Worm (Caenorhabditis elegans) whole organism, young adult: Measurements from ENCODE around the gene cpg-1.

ENCODE experiments used
- B0336.3 ChIP-seq: fragments of 200-800 bp; sonication (Bioruptor generic); IDR thresholded peaks from 2 replicates; pipeline ENCODE4 v1.3.6; 2022; ENCODE audit warnings: missing genetic modification characterization, missing compliant biosample characterization
- C17E4.6 ChIP-seq: fragments of 200-800 bp; sonication (Bioruptor generic); IDR thresholded peaks from 2 replicates; pipeline ENCODE4 v1.3.6; 2022; ENCODE audit warnings: missing genetic modification reagents, missing genetic modification characterization, missing compliant biosample characterization
- D2030.7 ChIP-seq: fragments of 200-800 bp; sonication (Bioruptor generic); IDR thresholded peaks from 2 replicates; pipeline ENCODE4 v1.3.6; 2022; ENCODE audit warnings: missing genetic modification reagents, missing genetic modification characterization, missing compliant biosample characterization
- F37B4.10 ChIP-seq: fragments of 200-800 bp; sonication (Bioruptor generic); IDR thresholded peaks from 2 replicates; pipeline ENCODE4 v1.3.6; 2022; ENCODE audit warnings: missing genetic modification characterization, missing compliant biosample characterization
- F49E8.2 ChIP-seq: sonication (generic microtip); optimal IDR thresholded peaks from 3 replicates; lab custom pipeline; 2017; ENCODE audit warnings: missing genetic modification characterization, mild to moderate bottlenecking, missing compliant biosample characterization, antibody characterized with exemption, moderate library complexity; ENCODE audit not compliant: insufficient read depth
- F52B5.7 ChIP-seq: sonication (generic microtip); optimal IDR thresholded peaks from 2 replicates; lab custom pipeline; 2016; ENCODE audit warnings: mild to moderate bottlenecking, missing genetic modification characterization, missing compliant biosample characterization
- K12H6.12 ChIP-seq: fragments of 200-800 bp; sonication (Bioruptor generic); optimal IDR thresholded peaks from 2 replicates; lab custom pipeline; 2018; ENCODE audit warnings: mild to moderate bottlenecking, missing genetic modification characterization, missing compliant biosample characterization
- Y53G8AR.9 ChIP-seq: fragments of 200-800 bp; sonication (Bioruptor generic); conservative IDR thresholded peaks from 2 replicates; pipeline ENCODE4 v1.3.6; 2022; ENCODE audit warnings: missing genetic modification reagents, missing genetic modification characterization, missing compliant biosample characterization
- Y95B8A.8 ChIP-seq: fragments of 200-800 bp; sonication (Bioruptor generic); IDR thresholded peaks from 2 replicates; pipeline ENCODE4 v1.3.6; 2022; ENCODE audit warnings: missing genetic modification reagents, missing genetic modification characterization, missing compliant biosample characterization
- ZK185.1 ChIP-seq: sonication (generic microtip); optimal IDR thresholded peaks from 2 replicates; lab custom pipeline; 2016; ENCODE audit warnings: mild to moderate bottlenecking, missing genetic modification characterization, missing compliant biosample characterization; ENCODE audit not compliant: poor library complexity, severe bottlenecking
- ama-1 ChIP-seq, 3 experiments: fragments of 150-350 bp in 1 of 3; sonication (generic microtip) in 2 of 3; optimal IDR thresholded peaks; 2 replicates each; lab custom pipeline; 2014 to 2018; ENCODE audit warnings: missing biosample characterization in 2 of 3, missing genetic modification characterization in 2 of 3, missing genetic modification reagents in 2 of 3
- atf-7 ChIP-seq: sonication (generic microtip); optimal IDR thresholded peaks from 2 replicates; lab custom pipeline; 2017; ENCODE audit warnings: mild to moderate bottlenecking, missing genetic modification characterization, missing compliant biosample characterization
- attf-3 ChIP-seq: fragments of 200-800 bp; sonication (Bioruptor generic); conservative IDR thresholded peaks from 2 replicates; pipeline ENCODE4 v1.3.6; 2022; ENCODE audit warnings: missing genetic modification reagents, missing genetic modification characterization, missing compliant biosample characterization
- attf-5 ChIP-seq: fragments of 200-800 bp; sonication (Bioruptor generic); optimal IDR thresholded peaks from 2 replicates; lab custom pipeline; 2018; ENCODE audit warnings: mild to moderate bottlenecking, missing genetic modification characterization, missing compliant biosample characterization
- attf-6 ChIP-seq: fragments of 200-800 bp; sonication (Bioruptor generic); IDR thresholded peaks from 2 replicates; pipeline ENCODE4 v1.3.6; 2022; ENCODE audit warnings: missing genetic modification reagents, missing genetic modification characterization, missing compliant biosample characterization
- bed-1 ChIP-seq: fragments of 200-800 bp; sonication (Bioruptor generic); IDR thresholded peaks from 2 replicates; pipeline ENCODE4 v1.3.6; 2022; ENCODE audit warnings: missing genetic modification reagents, missing genetic modification characterization, missing compliant biosample characterization
- cebp-2 ChIP-seq: fragments of 200-800 bp; sonication (Bioruptor generic); IDR thresholded peaks from 2 replicates; pipeline ENCODE4 v1.3.6; 2022; ENCODE audit warnings: missing genetic modification characterization, missing compliant biosample characterization
- ceh-100 ChIP-seq: fragments of 200-800 bp; sonication (Bioruptor generic); IDR thresholded peaks from 2 replicates; pipeline ENCODE4 v1.3.6; 2022; ENCODE audit warnings: missing genetic modification reagents, missing genetic modification characterization, missing compliant biosample characterization
- chd-7 ChIP-seq: sonication (generic microtip); optimal IDR thresholded peaks from 2 replicates; lab custom pipeline; 2016; ENCODE audit warnings: mild to moderate bottlenecking, missing genetic modification characterization, moderate library complexity, missing compliant biosample characterization
- dpff-1 ChIP-seq: sonication (generic microtip); optimal IDR thresholded peaks from 2 replicates; lab custom pipeline; 2017; ENCODE audit warnings: mild to moderate bottlenecking, missing genetic modification characterization, missing compliant biosample characterization
- efl-1 ChIP-seq: fragments of 150-350 bp; optimal IDR thresholded peaks from 2 replicates; lab custom pipeline; 2014; ENCODE audit warnings: missing biosample characterization, missing genetic modification reagents, missing genetic modification characterization
- egl-44 ChIP-seq: fragments of 200-800 bp; sonication (Bioruptor generic); IDR thresholded peaks from 2 replicates; pipeline ENCODE4 v1.3.6; 2022; ENCODE audit warnings: missing genetic modification reagents, missing genetic modification characterization, missing compliant biosample characterization
- ekl-4 ChIP-seq: fragments of 200-800 bp; sonication (Bioruptor generic); IDR thresholded peaks from 2 replicates; pipeline ENCODE4 v1.3.6; 2022; ENCODE audit warnings: missing genetic modification reagents, missing genetic modification characterization, missing compliant biosample characterization
- ets-4 ChIP-seq: fragments of 200-800 bp; sonication (Bioruptor generic); optimal IDR thresholded peaks from 2 replicates; lab custom pipeline; 2018; ENCODE audit warnings: mild to moderate bottlenecking, missing genetic modification characterization, missing compliant biosample characterization
- hmg-1.2 ChIP-seq: fragments of 200-800 bp; sonication (Bioruptor generic); IDR thresholded peaks from 2 replicates; pipeline ENCODE4 v1.3.6; 2022; ENCODE audit warnings: missing genetic modification reagents, missing genetic modification characterization, missing compliant biosample characterization
- hrde-1 ChIP-seq: sonication (generic microtip); optimal IDR thresholded peaks from 2 replicates; lab custom pipeline; 2016; ENCODE audit warnings: missing genetic modification characterization, mild to moderate bottlenecking, missing compliant biosample characterization, moderate library complexity, missing genotype, missing genetic modification reagents, borderline replicate concordance
- hsf-1 ChIP-seq: fragments of 200-800 bp; sonication (Bioruptor generic); IDR thresholded peaks from 2 replicates; pipeline ENCODE4 v1.3.6; 2022; ENCODE audit warnings: missing genetic modification reagents, missing genetic modification characterization, missing compliant biosample characterization
- lin-26 ChIP-seq: fragments of 200-800 bp; sonication (Bioruptor generic); IDR thresholded peaks from 2 replicates; pipeline ENCODE4 v1.3.6; 2022; ENCODE audit warnings: missing genetic modification reagents, missing genetic modification characterization, missing compliant biosample characterization
- lin-54 ChIP-seq: fragments of 200-800 bp; sonication (Bioruptor generic); optimal IDR thresholded peaks from 2 replicates; lab custom pipeline; 2018; ENCODE audit warnings: mild to moderate bottlenecking, missing genetic modification characterization, missing compliant biosample characterization
- lsl-1 ChIP-seq: fragments of 200-800 bp; sonication (Bioruptor generic); optimal IDR thresholded peaks from 2 replicates; lab custom pipeline; 2018; ENCODE audit warnings: mild to moderate bottlenecking, missing genetic modification characterization, moderate library complexity, missing compliant biosample characterization
- madf-6 ChIP-seq: fragments of 200-800 bp; sonication (Bioruptor generic); IDR thresholded peaks from 2 replicates; pipeline ENCODE4 v1.3.6; 2022; ENCODE audit warnings: missing genetic modification reagents, missing genetic modification characterization, missing compliant biosample characterization
- mxl-1 ChIP-seq: sonication (generic microtip); optimal IDR thresholded peaks from 2 replicates; lab custom pipeline; 2016; ENCODE audit warnings: missing genetic modification characterization, missing compliant biosample characterization
- nfya-2 ChIP-seq: fragments of 200-800 bp; sonication (Bioruptor generic); IDR thresholded peaks from 2 replicates; pipeline ENCODE4 v1.3.6; 2022; ENCODE audit warnings: missing genetic modification reagents, missing genetic modification characterization, missing compliant biosample characterization
- nfyb-1 ChIP-seq: fragments of 200-800 bp; sonication (Bioruptor generic); IDR thresholded peaks from 2 replicates; pipeline ENCODE4 v1.3.6; 2022; ENCODE audit warnings: missing genetic modification reagents, missing genetic modification characterization, missing compliant biosample characterization
- nhr-120 ChIP-seq: fragments of 200-800 bp; sonication (Bioruptor generic); IDR thresholded peaks from 2 replicates; pipeline ENCODE4 v1.3.6; 2022; ENCODE audit warnings: missing genetic modification characterization, missing compliant biosample characterization
- pbrm-1 ChIP-seq: fragments of 200-800 bp; sonication (Bioruptor generic); IDR thresholded peaks from 2 replicates; pipeline ENCODE4 v1.3.6; 2022; ENCODE audit warnings: missing genetic modification reagents, missing genetic modification characterization, missing compliant biosample characterization
- rcor-1 ChIP-seq: fragments of 200-800 bp; sonication (Bioruptor generic); IDR thresholded peaks from 2 replicates; pipeline ENCODE4 v1.3.6; 2022; ENCODE audit warnings: missing genetic modification reagents, missing genetic modification characterization, missing compliant biosample characterization
- rec-8 ChIP-seq, 2 experiments: sonication (generic microtip); optimal IDR thresholded peaks; 2 replicates each; lab custom pipeline; 2016; ENCODE audit warnings: mild to moderate bottlenecking in 2 of 2, missing genetic modification characterization in 2 of 2, missing genetic modification reagents in 2 of 2, missing genotype in 2 of 2, missing biosample characterization in 1 of 2, missing compliant biosample characterization in 1 of 2, moderate library complexity in 1 of 2
- sdz-38 ChIP-seq: sonication (generic microtip); optimal IDR thresholded peaks from 2 replicates; lab custom pipeline; 2016; ENCODE audit warnings: missing genotype, missing genetic modification characterization, missing compliant biosample characterization
- snpc-3.4 ChIP-seq: sonication (generic microtip); optimal IDR thresholded peaks from 2 replicates; lab custom pipeline; 2017; ENCODE audit warnings: missing genetic modification characterization, mild to moderate bottlenecking, missing compliant biosample characterization, antibody characterized with exemption, moderate library complexity, missing genotype, missing genetic modification reagents
- sptf-2 ChIP-seq: fragments of 200-800 bp; sonication (Bioruptor generic); optimal IDR thresholded peaks from 2 replicates; lab custom pipeline; 2018; ENCODE audit warnings: mild to moderate bottlenecking, missing genetic modification characterization, missing compliant biosample characterization
- tbp1 ChIP-seq: fragments of 200-800 bp; sonication (Bioruptor generic); optimal IDR thresholded peaks from 2 replicates; lab custom pipeline; 2018; ENCODE audit warnings: mild to moderate bottlenecking, missing genetic modification characterization, missing compliant biosample characterization
- tlf-1 ChIP-seq: fragments of 200-800 bp; sonication (Bioruptor generic); optimal IDR thresholded peaks from 2 replicates; lab custom pipeline; 2018; ENCODE audit warnings: mild to moderate bottlenecking, missing genetic modification characterization, missing compliant biosample characterization
- unc-130 ChIP-seq: sonication (generic microtip); optimal IDR thresholded peaks from 2 replicates; lab custom pipeline; 2016; ENCODE audit warnings: missing genetic modification reagents, missing genetic modification characterization, missing compliant biosample characterization
- zim-3 ChIP-seq: sonication (generic microtip); optimal IDR thresholded peaks from 2 replicates; lab custom pipeline; 2017; ENCODE audit warnings: mild to moderate bottlenecking, missing genetic modification characterization, moderate library complexity, missing compliant biosample characterization

cpg-1 gene

DNA sequence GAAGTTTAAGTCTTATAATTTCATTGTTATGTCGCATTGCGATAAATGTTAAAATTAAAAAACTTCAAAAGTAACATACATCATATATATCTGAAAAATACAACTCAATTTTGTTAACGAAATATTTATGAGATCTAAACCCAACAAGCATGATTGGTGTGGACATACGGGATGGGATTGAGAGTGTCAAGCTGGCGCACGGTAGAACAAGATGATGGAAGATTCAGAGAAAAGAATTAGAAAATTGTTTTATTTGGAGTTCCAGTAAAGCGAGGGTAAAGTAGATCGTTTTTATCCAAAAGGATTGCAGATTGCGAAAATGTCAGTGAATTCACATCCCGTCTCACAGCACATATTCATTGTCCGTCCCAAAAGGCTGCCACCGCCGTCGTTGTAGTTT, 12.4 kb upstream of the cpg-1 start:
- TF ChIP-seq hrde-1 (tag; lab: Kevin White, UChicago): peak; percentile 78
- no peak for TF ChIP-seq dpff-1
- TF ChIP-seq lin-54 (GFP tag; lab: Kevin White, UChicago): peak; percentile 77
- peak; percentile 6 for TF ChIP-seq unc-130 (GFP tag; lab: Kevin White, UChicago)
- peak; percentile 82 for TF ChIP-seq Y53G8AR.9 (GFP tag; lab: Robert Waterston, UW)
- peak in 1 of 2 experiments; percentile 19 for TF ChIP-seq rec-8 (tag; optimal IDR thresholded peaks at IDR 0.05; lab: Kevin White, UChicago)
- TF ChIP-seq cebp-2 (GFP tag; lab: Robert Waterston, UW): no peak
- 0 out of 2 replicates have a peak, but pooled peaks have one; percentile 35 for TF ChIP-seq bed-1 (GFP tag; lab: Robert Waterston, UW)
- TF ChIP-seq nfyb-1 (GFP tag; lab: Robert Waterston, UW): 0 out of 2 replicates have a peak, but pooled peaks have one; percentile 38
- 0 out of 2 replicates have a peak, but pooled peaks have one; percentile 43 for TF ChIP-seq egl-44 (GFP tag; lab: Robert Waterston, UW)
- TF ChIP-seq efl-1 (GFP tag; lab: Kevin White, UChicago): no peak
- peak; percentile 17 for TF ChIP-seq atf-7 (tag; lab: Kevin White, UChicago)
- no peak for TF ChIP-seq chd-7 (tag; lab: Kevin White, UChicago)
- TF ChIP-seq tbp1: peak; percentile 52
- TF ChIP-seq ekl-4 (GFP tag; lab: Robert Waterston, UW): peak; percentile 83
- no peak for TF ChIP-seq nhr-120 (GFP tag; lab: Robert Waterston, UW)
- peak; percentile 45; the same call in 1 of the 2 replicates for TF ChIP-seq ceh-100
- TF ChIP-seq lin-26: peak; percentile 67; the same call in 1 of the 2 replicates
- no peak for TF ChIP-seq attf-3 (GFP tag; lab: Robert Waterston, UW)
- peak; percentile 82 for TF ChIP-seq madf-6 (GFP tag; lab: Robert Waterston, UW)
- peak; percentile 54; the same call in 1 of the 2 replicates for TF ChIP-seq pbrm-1 (GFP tag; lab: Robert Waterston, UW)
- TF ChIP-seq Y95B8A.8 (GFP tag; lab: Robert Waterston, UW): peak; percentile 32; the same call in 1 of the 2 replicates
- TF ChIP-seq sptf-2: no peak
- TF ChIP-seq hsf-1 (GFP tag; lab: Robert Waterston, UW): peak; percentile 75
- no peak for TF ChIP-seq ZK185.1 (tag; lab: Kevin White, UChicago)
- TF ChIP-seq C17E4.6 (GFP tag; lab: Robert Waterston, UW): peak; percentile 41; the same call in 1 of the 2 replicates
- no peak for TF ChIP-seq ama-1 (optimal IDR thresholded peaks at IDR 0.05; lab: Kevin White, UChicago)
- peak in 1 of 2 experiments; percentile 78 for TF ChIP-seq ama-1 (GFP tag; optimal IDR thresholded peaks at IDR 0.05; lab: Kevin White, UChicago)
- TF ChIP-seq attf-6: peak; percentile 77
- TF ChIP-seq D2030.7: 0 out of 2 replicates have a peak, but pooled peaks have one; percentile 17
- TF ChIP-seq F52B5.7: peak; percentile 36
- TF ChIP-seq zim-3: peak; percentile 23
- peak; percentile 35 for TF ChIP-seq tlf-1 (GFP tag; lab: Kevin White, UChicago)
- TF ChIP-seq attf-5 (GFP tag; lab: Kevin White, UChicago): peak; percentile 23
- TF ChIP-seq snpc-3.4 (tag; lab: Kevin White, UChicago): peak; percentile 65
- TF ChIP-seq F49E8.2 (tag; lab: Kevin White, UChicago): peak; percentile 53
- TF ChIP-seq ets-4 (GFP tag; lab: Kevin White, UChicago): no peak
- TF ChIP-seq mxl-1: no peak
- no peak for TF ChIP-seq K12H6.12
- no peak for TF ChIP-seq sdz-38 (tag; lab: Kevin White, UChicago)
- peak; percentile 57 for TF ChIP-seq rcor-1 (GFP tag; lab: Robert Waterston, UW)
- TF ChIP-seq B0336.3 (GFP tag; lab: Robert Waterston, UW): peak; percentile 92; the same call in 1 of the 2 replicates
- TF ChIP-seq hmg-1.2 (GFP tag; lab: Robert Waterston, UW): peak; percentile 46
- peak; percentile 28 for TF ChIP-seq lsl-1
- no peak for TF ChIP-seq F37B4.10 (GFP tag; lab: Robert Waterston, UW)
- TF ChIP-seq nfya-2 (GFP tag; lab: Robert Waterston, UW): 0 out of 2 replicates have a peak, but pooled peaks have one; percentile 7
- TF ChIP-seq, all 124 proteins: peak for 32
